Worm (Caenorhabditis elegans): ENCODE data around the gene M117.1.
A peak's percentile ranks its signal among the peaks of the same experiment; 100 is the strongest.

The M117.1 gene

ce11 chrIV:11857159-11857565 lies 43.1 kb downstream of the M117.1 start (continued):
- TF ChIP-seq unc-62 (GFP tag; optimal IDR thresholded peaks at IDR 0.05), result no peak
- TF ChIP-seq crh-2 (tag; optimal IDR thresholded peaks at IDR 0.05), result peak; percentile 58
- no peak for TF ChIP-seq dmd-4 (tag; optimal IDR thresholded peaks at IDR 0.05)
- no peak for TF ChIP-seq elt-3 (tag; optimal IDR thresholded peaks at IDR 0.05)
- TF ChIP-seq snpc-4 (tag; optimal IDR thresholded peaks at IDR 0.05), result peak; percentile 56
- peak in 1 of 2 experiments; percentile 55 for TF ChIP-seq mdl-1 (tag; optimal IDR thresholded peaks at IDR 0.05)
- TF ChIP-seq nhr-21 (tag; optimal IDR thresholded peaks at IDR 0.05), result no peak
- peak; percentile 42 for TF ChIP-seq mab-5 (tag; optimal IDR thresholded peaks at IDR 0.05)
- TF ChIP-seq nhr-10 (tag; optimal IDR thresholded peaks at IDR 0.05), result no peak
- TF ChIP-seq ama-1 (optimal IDR thresholded peaks at IDR 0.05), result no peak
- peak; percentile 2 for TF ChIP-seq nhr-25 (tag; optimal IDR thresholded peaks at IDR 0.05)
- peak; percentile 93 for TF ChIP-seq unc-55 (GFP tag; optimal IDR thresholded peaks at IDR 0.05)
- TF ChIP-seq peb-1 (tag; optimal IDR thresholded peaks at IDR 0.05), result no peak

ce11 chrIV:11858142-11858541 lies 44.1 kb downstream of the M117.1 start, which contains the start of gene let-92:
Gene let-92, plus strand, starts transcription at chrIV:11858442.
- TF ChIP-seq nhr-77 (tag; optimal IDR thresholded peaks at IDR 0.05), result no peak
- TF ChIP-seq nhr-12 (tag; optimal IDR thresholded peaks at IDR 0.05), result no peak
- TF ChIP-seq lin-11 (tag; optimal IDR thresholded peaks at IDR 0.05), result no peak
- TF ChIP-seq Y55F3AM.14 (GFP tag; optimal IDR thresholded peaks at IDR 0.05), result no peak

ce11 chrIV:11859995-11860605 lies 46.1 kb downstream of the M117.1 start, which contains the start of gene mob-1:
Gene mob-1, plus strand, starts transcription at chrIV:11860555.
- no peak for TF ChIP-seq ceh-82 (tag; optimal IDR thresholded peaks at IDR 0.05)
- TF ChIP-seq blmp-1 (tag; optimal IDR thresholded peaks at IDR 0.05; ENCODE audit: insufficient read depth), result peak; percentile 8
- TF ChIP-seq crh-2 (tag; optimal IDR thresholded peaks at IDR 0.05), result peak; percentile 24
- TF ChIP-seq ZK546.5 (tag; optimal IDR thresholded peaks at IDR 0.05), result no peak
- TF ChIP-seq aly-2 (tag; optimal IDR thresholded peaks at IDR 0.05), result no peak
- TF ChIP-seq sem-4 (tag; optimal IDR thresholded peaks at IDR 0.05), result no peak
- no peak for TF ChIP-seq elt-3 (tag; optimal IDR thresholded peaks at IDR 0.05)
- peak; percentile 15 for TF ChIP-seq nhr-25 (tag; optimal IDR thresholded peaks at IDR 0.05)
- TF ChIP-seq nhr-6 (tag; optimal IDR thresholded peaks at IDR 0.05), result no peak
- TF ChIP-seq unc-55 (GFP tag; optimal IDR thresholded peaks at IDR 0.05), result peak; percentile 49
- no peak for TF ChIP-seq snpc-4 (tag; optimal IDR thresholded peaks at IDR 0.05)
- no peak for TF ChIP-seq fos-1 (tag; optimal IDR thresholded peaks at IDR 0.05)
- TF ChIP-seq dmd-4 (tag; optimal IDR thresholded peaks at IDR 0.05), result no peak
- peak; percentile 10 for TF ChIP-seq nhr-21 (tag; optimal IDR thresholded peaks at IDR 0.05)

- TF ChIP-seq fos-1 (tag; optimal IDR thresholded peaks at IDR 0.05), result peak; percentile 42
- peak; percentile 12 for TF ChIP-seq F13H6.1 (tag; optimal IDR thresholded peaks at IDR 0.05)
- no peak for TF ChIP-seq ceh-16 (tag; optimal IDR thresholded peaks at IDR 0.05)
- TF ChIP-seq C34F6.9 (tag; optimal IDR thresholded peaks at IDR 0.05), result peak; percentile 2
- no peak for TF ChIP-seq elt-3 (tag; optimal IDR thresholded peaks at IDR 0.05)
- no peak for TF ChIP-seq nhr-25 (tag; optimal IDR thresholded peaks at IDR 0.05)
- no peak for TF ChIP-seq nhr-6 (tag; optimal IDR thresholded peaks at IDR 0.05)
Observed at ce11 chrIV:11863428-11863827, 49.4 kb downstream of the M117.1 start.

ce11 chrIV:11864226-11864625 lies 50.2 kb downstream of the M117.1 start, which contains the start of gene trpa-1:
Gene trpa-1, plus strand, starts transcription at chrIV:11864526.
- TF ChIP-seq egl-27 (tag; optimal IDR thresholded peaks at IDR 0.05) (no peak), nhr-237 (tag; optimal IDR thresholded peaks at IDR 0.05) (no peak), dmd-4 (tag; optimal IDR thresholded peaks at IDR 0.05) (no peak)

ce11 chrIV:11867652-11868232 lies 53.7 kb downstream of the M117.1 start:
- no peak for TF ChIP-seq nhr-11 (tag; optimal IDR thresholded peaks at IDR 0.05)
- no peak for TF ChIP-seq snpc-4 (tag; optimal IDR thresholded peaks at IDR 0.05)
- no peak for TF ChIP-seq elt-1 (tag; optimal IDR thresholded peaks at IDR 0.05)
- TF ChIP-seq ama-1 (optimal IDR thresholded peaks at IDR 0.05), result no peak
- no peak for TF ChIP-seq nhr-77 (tag; optimal IDR thresholded peaks at IDR 0.05)
- no peak for TF ChIP-seq nhr-21 (tag; optimal IDR thresholded peaks at IDR 0.05)
- TF ChIP-seq fos-1 (tag; optimal IDR thresholded peaks at IDR 0.05), result no peak
- no peak for TF ChIP-seq lin-39 (tag; optimal IDR thresholded peaks at IDR 0.05)
- no peak for TF ChIP-seq zag-1 (tag; optimal IDR thresholded peaks at IDR 0.05)
- TF ChIP-seq blmp-1 (tag; optimal IDR thresholded peaks at IDR 0.05; ENCODE audit: insufficient read depth), result no peak
- no peak for TF ChIP-seq nhr-25 (tag; optimal IDR thresholded peaks at IDR 0.05)
- TF ChIP-seq nhr-10 (tag; optimal IDR thresholded peaks at IDR 0.05), result no peak
- no peak for TF ChIP-seq R02D3.7 (tag; optimal IDR thresholded peaks at IDR 0.05)
